Worm (Caenorhabditis elegans) whole organism, L1 larva: ENCODE measurements around the gene str-236.

Experiments
- aly-2 ChIP-seq: fragments of 150-350 bp; optimal IDR thresholded peaks from 2 replicates; lab custom pipeline; 2014; ENCODE audit warnings: missing biosample characterization, missing genetic modification characterization
- fkh-10 ChIP-seq: sonication (generic microtip); optimal IDR thresholded peaks from 2 replicates; lab custom pipeline; 2017; ENCODE audit warnings: missing biosample characterization, missing genetic modification reagents, missing genetic modification characterization
- grh-1 ChIP-seq: fragments of 200-800 bp; sonication (Bioruptor generic); IDR thresholded peaks from 2 replicates; pipeline ENCODE4 v1.3.6; 2022; ENCODE audit warnings: missing genetic modification reagents, missing genetic modification characterization, missing compliant biosample characterization
- mdl-1 ChIP-seq, 2 experiments: fragments of 150-350 bp; optimal IDR thresholded peaks; 2 replicates each; lab custom pipeline; 2014 to 2017; ENCODE audit warnings: missing biosample characterization in 2 of 2, missing genetic modification characterization in 2 of 2, inconsistent platforms in 1 of 2
- nhr-12 ChIP-seq: sonication (generic microtip); optimal IDR thresholded peaks from 2 replicates; lab custom pipeline; 2017; ENCODE audit warnings: missing biosample characterization, missing genetic modification characterization
- rnt-1 ChIP-seq: sonication (generic microtip); optimal IDR thresholded peaks from 2 replicates; lab custom pipeline; 2016; ENCODE audit warnings: mild to moderate bottlenecking, missing genetic modification characterization, moderate library complexity, missing compliant biosample characterization
- ztf-11 ChIP-seq, 2 experiments: sonication (generic microtip); optimal IDR thresholded peaks; 2 replicates each; lab custom pipeline; 2016 to 2017; ENCODE audit warnings: missing genetic modification characterization in 2 of 2, missing biosample characterization in 1 of 2, missing compliant biosample characterization in 1 of 2

DNA sequence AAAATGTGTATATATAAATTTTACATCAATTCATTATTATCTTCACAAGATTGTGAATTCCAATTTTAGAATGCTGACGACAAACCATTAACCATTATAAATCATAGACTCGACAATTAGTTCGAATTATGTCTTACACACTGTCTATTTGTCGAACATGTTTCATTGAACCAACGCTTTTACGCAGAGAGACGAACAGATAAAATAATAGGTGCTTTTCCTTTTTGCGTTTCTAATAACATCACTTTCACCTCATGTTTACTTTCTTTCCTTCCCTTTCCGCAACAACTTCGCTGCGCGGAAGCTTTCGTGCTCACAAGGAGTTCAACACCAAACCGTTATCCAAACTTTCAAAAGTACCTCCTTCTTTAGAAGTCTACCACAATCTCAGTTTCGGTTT is 20.0 kb upstream of the str-236 start, which contains the start of gene F52F10.2:
- TF ChIP-seq nhr-12 (tag; lab: Kevin White, UChicago) (no peak), grh-1 (GFP tag; lab: Robert Waterston, UW) (no peak), aly-2 (no peak), fkh-10 (GFP tag; lab: Kevin White, UChicago) (no peak), ztf-11 (tag; optimal IDR thresholded peaks at IDR 0.05; lab: Kevin White, UChicago) (no peak), rnt-1 (tag; lab: Kevin White, UChicago) (no peak), mdl-1 (tag; optimal IDR thresholded peaks at IDR 0.05; lab: Kevin White, UChicago) (no peak)
